Worm (Caenorhabditis elegans): ENCODE results near the gene lon-1.

Gene lon-1

ce11 chrIII:5501358-5502287 lies 27.3 kb downstream of the lon-1 start, which contains the start of gene R02F2.1 (continued):
- TF ChIP-seq ZK337.2 (GFP tag; IDR thresholded peaks at IDR 0.05) (no peak), Y48G9A.11 (GFP tag; IDR thresholded peaks at IDR 0.05) (no peak), zip-2 (tag; optimal IDR thresholded peaks at IDR 0.05) (no peak), duxl-1 (tag; optimal IDR thresholded peaks at IDR 0.05; ENCODE audit: poor library complexity) (no peak), egl-43 (GFP tag; IDR thresholded peaks at IDR 0.05) (no peak), mep-1 (tag; optimal IDR thresholded peaks at IDR 0.05) (peak; percentile 17), pha-4 (GFP tag; IDR thresholded peaks at IDR 0.05) (no peak), pha-4 (tag; optimal IDR thresholded peaks at IDR 0.05) (no peak), nhr-77 (tag; optimal IDR thresholded peaks at IDR 0.05) (no peak), fkh-10 (GFP tag; optimal IDR thresholded peaks at IDR 0.05) (no peak), nhr-28 (tag; optimal IDR thresholded peaks at IDR 0.05) (peak; percentile 32), spr-3 (GFP tag; optimal IDR thresholded peaks at IDR 0.05) (no peak), ztf-11 (tag; optimal IDR thresholded peaks at IDR 0.05) (no peak), zfp-2 (tag; optimal IDR thresholded peaks at IDR 0.05) (no peak), mes-2 (tag; optimal IDR thresholded peaks at IDR 0.05; ENCODE audit: poor library complexity, severe bottlenecking) (no peak), T26A8.4 (GFP tag; IDR thresholded peaks at IDR 0.05) (no peak), nhr-11 (tag; optimal IDR thresholded peaks at IDR 0.05) (no peak), snpc-4 (tag; optimal IDR thresholded peaks at IDR 0.05) (no peak), F10B5.3 (tag; optimal IDR thresholded peaks at IDR 0.05) (no peak), rbr-2 (tag; optimal IDR thresholded peaks at IDR 0.05) (no peak), nhr-6 (tag; optimal IDR thresholded peaks at IDR 0.05) (peak; percentile 0), zag-1 (tag; optimal IDR thresholded peaks at IDR 0.05) (no peak), nhr-10 (tag; optimal IDR thresholded peaks at IDR 0.05) (no peak), aha-1 (tag) (peak; percentile 83), cey-2 (tag; optimal IDR thresholded peaks at IDR 0.05; ENCODE audit: borderline replicate concordance, insufficient read depth) (no peak), pqm-1 (tag; optimal IDR thresholded peaks at IDR 0.05) (no peak), nhr-48 (tag; optimal IDR thresholded peaks at IDR 0.05) (no peak), R02D3.7 (tag; optimal IDR thresholded peaks at IDR 0.05) (no peak), fos-1 (tag; optimal IDR thresholded peaks at IDR 0.05) (no peak), dmd-6 (GFP tag; IDR thresholded peaks at IDR 0.05) (no peak; the same call in 1 of the 2 replicates), madf-5 (GFP tag; IDR thresholded peaks at IDR 0.05) (no peak), hlh-11 (tag; optimal IDR thresholded peaks at IDR 0.05) (peak; percentile 30), unc-130 (GFP tag; optimal IDR thresholded peaks at IDR 0.05) (no peak), arid-1 (GFP tag; conservative IDR thresholded peaks at IDR 0.05) (no peak), set-16 (GFP tag; IDR thresholded peaks at IDR 0.05) (no peak)

- TF ChIP-seq daf-12 (tag; optimal IDR thresholded peaks at IDR 0.05) = no peak
- TF ChIP-seq mdl-1 (tag; optimal IDR thresholded peaks at IDR 0.05) = peak; percentile 7 to 83
- peak; percentile 27 for TF ChIP-seq lin-39 (tag; optimal IDR thresholded peaks at IDR 0.05)
- no peak for TF ChIP-seq nhr-111 (GFP tag; optimal IDR thresholded peaks at IDR 0.05)
- TF ChIP-seq egl-43 (GFP tag; IDR thresholded peaks at IDR 0.05) = peak; percentile 32; the same call in 1 of the 2 replicates
- peak; percentile 46 for TF ChIP-seq nhr-11 (tag; optimal IDR thresholded peaks at IDR 0.05)
- TF ChIP-seq nhr-77 (tag; optimal IDR thresholded peaks at IDR 0.05) = peak; percentile 45
- no peak for TF ChIP-seq lin-15B (tag; optimal IDR thresholded peaks at IDR 0.05)
- peak; percentile 76 for TF ChIP-seq dmd-6 (GFP tag; IDR thresholded peaks at IDR 0.05)
- TF ChIP-seq hmg-1.1 (GFP tag; IDR thresholded peaks at IDR 0.05) = peak; percentile 49; the same call in 1 of the 2 replicates
- peak; percentile 4 for TF ChIP-seq rbr-2 (tag; optimal IDR thresholded peaks at IDR 0.05)
- TF ChIP-seq set-16 (GFP tag; IDR thresholded peaks at IDR 0.05) = peak; percentile 43; the same call in 1 of the 2 replicates
- TF ChIP-seq ZK546.5 (tag; optimal IDR thresholded peaks at IDR 0.05) = no peak
- peak; percentile 49 for TF ChIP-seq mep-1 (tag; optimal IDR thresholded peaks at IDR 0.05)
- peak; percentile 15 for TF ChIP-seq dpl-1 (GFP tag; optimal IDR thresholded peaks at IDR 0.05)
- no peak for TF ChIP-seq ZK337.2 (GFP tag; IDR thresholded peaks at IDR 0.05)
- TF ChIP-seq ztf-7 (tag; optimal IDR thresholded peaks at IDR 0.05) = peak; percentile 93
- peak; percentile 92 for TF ChIP-seq dve-1 (tag; optimal IDR thresholded peaks at IDR 0.05; ENCODE audit: insufficient read depth)
- TF ChIP-seq madf-9 (GFP tag; conservative IDR thresholded peaks at IDR 0.05) = no peak
- no peak for TF ChIP-seq Y75B8A.6 (GFP tag; IDR thresholded peaks at IDR 0.05)
- no peak for TF ChIP-seq duxl-1 (tag; optimal IDR thresholded peaks at IDR 0.05; ENCODE audit: poor library complexity)
- TF ChIP-seq nhr-10 (tag; optimal IDR thresholded peaks at IDR 0.05) = peak; percentile 65
- TF ChIP-seq nhr-237 (tag; optimal IDR thresholded peaks at IDR 0.05) = no peak
These were observed 28.8 kb downstream of the lon-1 start for ce11 chrIII:5502915-5503575.

Measured in whole organism, L4 larva.